Worm (Caenorhabditis elegans) whole organism, late embryonic: ENCODE data around the gene fbxa-106.

Experiments
- ahr-1 ChIP-seq: sonication (generic microtip); optimal IDR thresholded peaks from 2 replicates; lab custom pipeline; 2016; ENCODE audit warnings: missing genetic modification characterization, missing compliant biosample characterization
- fkh-10 ChIP-seq: fragments of 150-350 bp; optimal IDR thresholded peaks from 2 replicates; lab custom pipeline; 2014; ENCODE audit warnings: missing biosample characterization, missing genetic modification reagents, missing genetic modification characterization
- nfya-1 ChIP-seq: sonication (generic microtip); optimal IDR thresholded peaks from 2 replicates; lab custom pipeline; 2017; ENCODE audit warnings: missing genetic modification characterization, mild to moderate bottlenecking, missing compliant biosample characterization, antibody characterized with exemption, moderate library complexity
- nhr-11 ChIP-seq: fragments of 150-350 bp; optimal IDR thresholded peaks from 2 replicates; lab custom pipeline; 2014; ENCODE audit warnings: missing biosample characterization, missing genetic modification characterization
- pros-1 ChIP-seq: fragments of 150-350 bp; optimal IDR thresholded peaks from 2 replicates; lab custom pipeline; 2014; ENCODE audit warnings: missing biosample characterization, missing genetic modification reagents, missing genetic modification characterization

- no peak for TF ChIP-seq nfya-1 (tag; lab: Kevin White, UChicago)
- no peak for TF ChIP-seq ahr-1 (tag; lab: Kevin White, UChicago)
- no peak for TF ChIP-seq pros-1
- TF ChIP-seq fkh-10 (GFP tag; lab: Kevin White, UChicago), result no peak
- no peak for TF ChIP-seq nhr-11 (tag; lab: Kevin White, UChicago)
Measured at ce11 chrV:18085150-18085833, at the start of gene fbxa-106.
